Fruit fly (Drosophila melanogaster) whole organism, wandering third instar larva: Measurements from ENCODE around the gene Hexim.

Experiments used
- Abd-B ChIP-seq: fragments of >200 bp; optimal IDR thresholded peaks from 2 replicates; lab custom pipeline; 2017; ENCODE audit warnings: missing biosample characterization, missing genetic modification characterization
- CG32264 ChIP-seq: fragments of 200-800 bp; sonication (Bioruptor generic); optimal IDR thresholded peaks from 2 replicates; lab custom pipeline; 2016; ENCODE audit warnings: missing biosample characterization, missing genetic modification characterization
- CG9705 ChIP-seq: fragments of 200-800 bp; sonication (Bioruptor generic); optimal IDR thresholded peaks from 2 replicates; lab custom pipeline; 2018; ENCODE audit warnings: missing biosample characterization, mild to moderate bottlenecking, missing genetic modification characterization
- CrebA ChIP-seq: fragments of 200-800 bp; sonication (Bioruptor generic); optimal IDR thresholded peaks from 2 replicates; lab custom pipeline; 2016; ENCODE audit warnings: missing biosample characterization, mild to moderate bottlenecking, missing genetic modification characterization, borderline replicate concordance
- Dfd ChIP-seq: fragments of >200 bp; optimal IDR thresholded peaks from 2 replicates; lab custom pipeline; 2017; ENCODE audit warnings: missing biosample characterization, missing genetic modification characterization
- Dif ChIP-seq: fragments of 200-275, 200-300 bp; sonication (Bioruptor generic); optimal IDR thresholded peaks from 2 replicates; lab custom pipeline; 2018; ENCODE audit warnings: missing biosample characterization, missing genetic modification characterization; ENCODE audit not compliant: partially characterized antibody
- GATAd ChIP-seq: sonication (Bioruptor generic); optimal IDR thresholded peaks from 2 replicates; lab custom pipeline; 2016; ENCODE audit warnings: missing biosample characterization, missing genetic modification characterization
- HLH106 ChIP-seq: fragments of 200-800 bp; optimal IDR thresholded peaks from 3 replicates; lab custom pipeline; 2019; ENCODE audit warnings: missing biosample characterization, mild to moderate bottlenecking, missing genetic modification characterization, moderate library complexity
- Hnf4 ChIP-seq: fragments of 200-800 bp; sonication (Bioruptor generic); optimal IDR thresholded peaks from 2 replicates; lab custom pipeline; 2016; ENCODE audit warnings: missing biosample characterization, mild to moderate bottlenecking, missing genetic modification characterization
- Hr78 ChIP-seq: fragments of >200 bp; optimal IDR thresholded peaks from 2 replicates; lab custom pipeline; 2017; ENCODE audit warnings: missing biosample characterization, missing genetic modification characterization
- Hr83 ChIP-seq: fragments of 200-300 bp; sonication (Bioruptor generic); optimal IDR thresholded peaks from 2 replicates; lab custom pipeline; 2016; ENCODE audit warnings: missing biosample characterization, mild to moderate bottlenecking, missing genetic modification characterization, moderate library complexity; ENCODE audit not compliant: poor library complexity, severe bottlenecking
- Jra ChIP-seq: sonication (Bioruptor generic); optimal IDR thresholded peaks from 2 replicates; lab custom pipeline; 2016; ENCODE audit warnings: missing biosample characterization, missing genetic modification characterization
- Mio ChIP-seq: sonication (Bioruptor generic); optimal IDR thresholded peaks from 2 replicates; lab custom pipeline; 2016; ENCODE audit warnings: missing biosample characterization, missing genetic modification characterization
- Myc ChIP-seq: fragments of >200 bp; optimal IDR thresholded peaks from 2 replicates; lab custom pipeline; 2017
- N ChIP-seq: fragments of >200 bp; optimal IDR thresholded peaks from 2 replicates; lab custom pipeline; 2018; ENCODE audit warnings: missing biosample characterization, missing external identifiers, missing genetic modification characterization
- OdsH ChIP-seq: fragments of 200-800 bp; sonication (Bioruptor generic); optimal IDR thresholded peaks from 2 replicates; lab custom pipeline; 2016; ENCODE audit warnings: missing biosample characterization, mild to moderate bottlenecking, missing genetic modification characterization
- Rel ChIP-seq, 2 experiments: fragments of 200-800 bp; sonication (Bioruptor generic) in 1 of 2; optimal IDR thresholded peaks; 2 replicates in 1 of 2; 3 replicates in 1 of 2; lab custom pipeline; 2016 to 2019; ENCODE audit warnings: mild to moderate bottlenecking in 2 of 2, missing biosample characterization in 2 of 2, missing genetic modification characterization in 2 of 2, moderate library complexity in 1 of 2
- Sp1 ChIP-seq: fragments of 200-800 bp; sonication (Bioruptor generic); optimal IDR thresholded peaks from 3 replicates; lab custom pipeline; 2019; ENCODE audit warnings: missing biosample characterization, mild to moderate bottlenecking, missing genetic modification characterization, moderate library complexity
- Vsx2 ChIP-seq: fragments of 200-300, 225-300 bp; sonication (Bioruptor generic); optimal IDR thresholded peaks from 2 replicates; lab custom pipeline; 2018; ENCODE audit warnings: missing biosample characterization, missing genetic modification characterization; ENCODE audit not compliant: partially characterized antibody
- br ChIP-seq: fragments of 200-800 bp; sonication (Bioruptor generic); optimal IDR thresholded peaks from 2 replicates; lab custom pipeline; 2016; ENCODE audit warnings: missing biosample characterization, missing genetic modification characterization
- brk ChIP-seq: fragments of 200-800 bp; sonication (Bioruptor generic); optimal IDR thresholded peaks from 2 replicates; lab custom pipeline; 2016; ENCODE audit warnings: missing biosample characterization, mild to moderate bottlenecking, missing genetic modification characterization
- dl ChIP-seq, 2 experiments: fragments of 175-275, 200-275 bp in 1 of 2; fragments of 200-275 bp in 1 of 2; sonication (Bioruptor generic); optimal IDR thresholded peaks; lab custom pipeline; 2018; ENCODE audit warnings: mild to moderate bottlenecking in 2 of 2, missing biosample characterization in 2 of 2, missing genetic modification characterization in 2 of 2, moderate library complexity in 2 of 2; ENCODE audit not compliant: partially characterized antibody in 2 of 2, insufficient read depth in 1 of 2
- dmrt93B ChIP-seq: fragments of 200-800 bp; sonication (Bioruptor generic); optimal IDR thresholded peaks from 2 replicates; lab custom pipeline; 2018; ENCODE audit warnings: missing biosample characterization, mild to moderate bottlenecking, missing genetic modification characterization
- dsf ChIP-seq: sonication (Bioruptor generic); optimal IDR thresholded peaks from 2 replicates; lab custom pipeline; 2016; ENCODE audit warnings: missing biosample characterization, missing genetic modification characterization, borderline replicate concordance
- ey ChIP-seq: fragments of 200-800 bp; sonication (Bioruptor generic); optimal IDR thresholded peaks from 2 replicates; lab custom pipeline; 2016; ENCODE audit warnings: missing biosample characterization, missing genetic modification characterization
- foxo ChIP-seq, 2 experiments: fragments of 200-800 bp; sonication (Bioruptor generic); optimal IDR thresholded peaks; 2 replicates in 1 of 2; 3 replicates in 1 of 2; lab custom pipeline; 2016 to 2017; ENCODE audit warnings: missing biosample characterization in 2 of 2, missing genetic modification characterization in 2 of 2
- fru ChIP-seq: fragments of 200-800 bp; sonication (Bioruptor generic); optimal IDR thresholded peaks from 3 replicates; lab custom pipeline; 2016; ENCODE audit warnings: missing biosample characterization, mild to moderate bottlenecking, missing genetic modification characterization
- h ChIP-seq: fragments of 200-800 bp; sonication (Bioruptor generic); optimal IDR thresholded peaks from 3 replicates; lab custom pipeline; 2016; ENCODE audit warnings: missing biosample characterization, mild to moderate bottlenecking, missing genetic modification characterization
- jim ChIP-seq: fragments of 175-275, 200-325 bp; sonication (Bioruptor generic); optimal IDR thresholded peaks from 2 replicates; lab custom pipeline; 2016; ENCODE audit warnings: missing biosample characterization, mild to moderate bottlenecking, missing genetic modification characterization
- lola ChIP-seq: fragments of >200 bp; optimal IDR thresholded peaks from 2 replicates; lab custom pipeline; 2017; ENCODE audit warnings: missing biosample characterization, missing genetic modification characterization
- pan ChIP-seq: fragments of >200 bp; optimal IDR thresholded peaks from 2 replicates; lab custom pipeline; 2017
- psq ChIP-seq: fragments of 200-800 bp; sonication (Bioruptor generic); optimal IDR thresholded peaks from 3 replicates; lab custom pipeline; 2017; ENCODE audit warnings: missing biosample characterization, mild to moderate bottlenecking, missing genetic modification characterization, moderate library complexity
- rgr ChIP-seq: fragments of 200-800 bp; sonication (Bioruptor generic); optimal IDR thresholded peaks from 3 replicates; lab custom pipeline; 2016; ENCODE audit warnings: missing biosample characterization, mild to moderate bottlenecking, missing genetic modification characterization
- sage ChIP-seq: fragments of 200-800 bp; sonication (Bioruptor generic); optimal IDR thresholded peaks from 2 replicates; lab custom pipeline; 2016; ENCODE audit warnings: missing biosample characterization, mild to moderate bottlenecking, missing genetic modification characterization
- sv ChIP-seq: fragments of 200-800 bp; sonication (Bioruptor generic); optimal IDR thresholded peaks from 3 replicates; lab custom pipeline; 2016; ENCODE audit warnings: missing biosample characterization, missing genetic modification characterization
- tai ChIP-seq: sonication (Bioruptor generic); optimal IDR thresholded peaks from 2 replicates; lab custom pipeline; 2016; ENCODE audit warnings: missing biosample characterization, missing genetic modification characterization
- usp ChIP-seq: fragments of >200 bp; optimal IDR thresholded peaks from 2 replicates; lab custom pipeline; 2017; ENCODE audit warnings: missing biosample characterization, missing genetic modification characterization
- woc ChIP-seq: sonication (Bioruptor generic); optimal IDR thresholded peaks from 2 replicates; lab custom pipeline; 2016; ENCODE audit warnings: missing biosample characterization, mild to moderate bottlenecking, missing genetic modification characterization

Hexim gene

DNA sequence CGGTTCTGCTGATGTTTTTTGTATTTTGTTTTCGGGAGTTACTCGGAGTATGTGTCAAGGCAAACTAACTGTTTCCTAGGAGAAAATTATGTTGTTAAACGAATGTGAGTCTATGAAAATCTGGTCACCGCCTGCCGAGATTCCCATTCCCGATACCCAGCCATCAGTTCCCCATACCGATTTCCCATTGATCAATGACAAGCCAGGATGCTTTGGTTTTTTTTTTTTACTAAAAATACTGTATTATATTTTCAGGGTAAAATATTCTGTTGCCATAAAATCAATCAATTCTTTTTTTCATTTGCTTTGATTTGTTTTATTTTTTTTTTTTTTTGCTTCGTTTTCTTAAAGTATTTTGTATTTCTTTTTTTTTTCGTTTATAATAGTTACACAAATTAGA lies 16.8 kb upstream of the Hexim start, which contains the start of gene CG7886:
Gene CG7886 (minus strand): TSS at position 101 of the 400 bp plus-strand sequence.
- TF ChIP-seq dl (GFP tag; optimal IDR thresholded peaks at IDR 0.05; lab: Kevin White, UChicago; ENCODE audit: insufficient read depth in 1 of 2, partially characterized antibody in 2 of 2) = no peak
- no peak for TF ChIP-seq usp (GFP tag; lab: Kevin White, UChicago)
- no peak for TF ChIP-seq woc (GFP tag; lab: Kevin White, UChicago)
- TF ChIP-seq br = no peak
- no peak for TF ChIP-seq sage
- no peak for TF ChIP-seq ey (GFP tag; lab: Kevin White, UChicago)
- no peak for TF ChIP-seq GATAd (GFP tag; lab: Kevin White, UChicago)
- TF ChIP-seq Sp1 (GFP tag; lab: Kevin White, UChicago) = no peak
- TF ChIP-seq Hr83 (GFP tag; lab: Kevin White, UChicago) = no peak
- TF ChIP-seq Vsx2 (GFP tag; lab: Kevin White, UChicago) = no peak
- no peak for TF ChIP-seq brk
- TF ChIP-seq tai (GFP tag; lab: Kevin White, UChicago) = no peak
- TF ChIP-seq jim (GFP tag; lab: Kevin White, UChicago) = no peak
- no peak for TF ChIP-seq Abd-B (GFP tag; lab: Kevin White, UChicago)
- TF ChIP-seq CrebA (GFP tag; lab: Kevin White, UChicago) = no peak
- no peak for TF ChIP-seq Hnf4 (GFP tag; lab: Kevin White, UChicago)
- no peak for TF ChIP-seq foxo (GFP tag; optimal IDR thresholded peaks at IDR 0.05; lab: Kevin White, UChicago)
- no peak for TF ChIP-seq CG9705 (GFP tag; lab: Kevin White, UChicago)
- TF ChIP-seq Rel (GFP tag; optimal IDR thresholded peaks at IDR 0.05; lab: Kevin White, UChicago) = no peak
- TF ChIP-seq Rel (tag; optimal IDR thresholded peaks at IDR 0.05; lab: Kevin White, UChicago) = no peak
- no peak for TF ChIP-seq Jra (GFP tag; lab: Kevin White, UChicago)

DNA sequence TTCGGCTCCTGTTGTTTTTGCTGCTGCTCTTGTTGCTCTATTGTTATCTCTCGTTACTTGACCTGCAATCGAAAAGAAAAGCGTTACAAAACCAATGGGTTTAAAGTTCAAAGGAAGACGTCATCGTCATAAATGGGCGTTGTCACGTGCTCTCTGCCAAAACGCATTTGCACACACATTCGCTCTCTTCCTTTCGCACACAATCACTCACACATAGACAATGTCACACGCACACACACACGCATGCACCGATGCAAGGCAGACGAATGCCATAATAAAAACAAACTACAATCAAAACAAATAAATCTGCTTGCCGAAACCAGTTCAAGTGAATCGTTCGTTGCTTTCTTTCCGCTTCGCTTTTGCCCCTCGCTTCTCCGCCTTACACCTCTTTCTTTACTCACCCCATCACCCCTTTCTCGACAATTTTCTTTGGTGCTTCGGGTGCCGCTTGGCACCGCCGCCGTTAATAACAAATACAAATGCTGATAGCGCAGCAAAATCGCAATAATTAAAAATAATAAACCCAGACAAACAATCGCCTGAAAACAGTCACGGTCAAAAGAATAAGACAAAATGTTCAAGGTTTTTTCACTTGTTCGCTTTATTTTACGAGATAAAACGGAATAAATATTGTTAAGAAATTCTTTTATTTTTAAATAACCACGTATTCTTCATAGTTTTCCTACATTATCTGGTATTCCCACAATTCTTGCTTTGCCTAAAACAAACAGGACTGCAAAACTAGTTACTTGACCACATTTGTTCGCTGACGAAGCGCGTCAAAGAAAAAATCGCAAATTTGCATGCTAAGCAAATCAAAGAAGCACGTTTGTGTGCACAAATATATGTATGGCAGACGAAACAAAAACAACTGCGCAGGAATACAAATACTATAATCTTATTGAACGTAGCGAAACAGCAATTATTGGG lies 9.7 kb upstream of the Hexim start:
- TF ChIP-seq sage = no peak
- TF ChIP-seq h (GFP tag; lab: Kevin White, UChicago) = peak; percentile 94
- TF ChIP-seq pan (lab: Kevin White, UChicago) = no peak
- TF ChIP-seq CG9705 (GFP tag; lab: Kevin White, UChicago) = peak; percentile 8
- peak; percentile 82 for TF ChIP-seq brk
- TF ChIP-seq Abd-B (GFP tag; lab: Kevin White, UChicago) = no peak
- TF ChIP-seq CrebA (GFP tag; lab: Kevin White, UChicago) = peak; percentile 77
- TF ChIP-seq OdsH (GFP tag; lab: Kevin White, UChicago) = peak; percentile 93
- no peak for TF ChIP-seq Myc (lab: Kevin White, UChicago)
- TF ChIP-seq fru = peak; percentile 88
- TF ChIP-seq br = peak; percentile 89
- TF ChIP-seq dsf (GFP tag; lab: Kevin White, UChicago) = peak; percentile 61
- TF ChIP-seq psq = peak; percentile 100
- no peak for TF ChIP-seq N (GFP tag; lab: Kevin White, UChicago)
- peak; percentile 89 for TF ChIP-seq ey (GFP tag; lab: Kevin White, UChicago)
- peak; percentile 88 for TF ChIP-seq woc (GFP tag; lab: Kevin White, UChicago)
- peak; percentile 93 for TF ChIP-seq rgr (GFP tag; lab: Kevin White, UChicago)
- peak; percentile 61 for TF ChIP-seq tai (GFP tag; lab: Kevin White, UChicago)
- TF ChIP-seq Dfd (GFP tag; lab: Kevin White, UChicago) = no peak
- TF ChIP-seq Sp1 (GFP tag; lab: Kevin White, UChicago) = peak; percentile 90
- peak; percentile 83 for TF ChIP-seq Hnf4 (GFP tag; lab: Kevin White, UChicago)
- TF ChIP-seq lola = no peak
- TF ChIP-seq dmrt93B (GFP tag; lab: Kevin White, UChicago) = peak; percentile 75
- no peak for TF ChIP-seq usp (GFP tag; lab: Kevin White, UChicago)
- no peak for TF ChIP-seq Mio (GFP tag; lab: Kevin White, UChicago)
- TF ChIP-seq CG32264 = peak; percentile 74
- TF ChIP-seq HLH106 (tag; lab: Kevin White, UChicago) = peak; percentile 82
- TF ChIP-seq dl (GFP tag; optimal IDR thresholded peaks at IDR 0.05; lab: Kevin White, UChicago; ENCODE audit: insufficient read depth in 1 of 2, partially characterized antibody in 2 of 2) = peak in 1 of 2 experiments; percentile 16
- no peak for TF ChIP-seq jim (GFP tag; lab: Kevin White, UChicago)
- TF ChIP-seq Jra (GFP tag; lab: Kevin White, UChicago) = peak; percentile 79
- peak; percentile 34 for TF ChIP-seq Vsx2 (GFP tag; lab: Kevin White, UChicago)
- no peak for TF ChIP-seq Hr78 (GFP tag; lab: Kevin White, UChicago)
- TF ChIP-seq GATAd (GFP tag; lab: Kevin White, UChicago) = peak; percentile 37
- TF ChIP-seq Rel (GFP tag; optimal IDR thresholded peaks at IDR 0.05; lab: Kevin White, UChicago) = peak; percentile 59
- TF ChIP-seq Rel (tag; optimal IDR thresholded peaks at IDR 0.05; lab: Kevin White, UChicago) = peak; percentile 27
- peak; percentile 26 for TF ChIP-seq Hr83 (GFP tag; lab: Kevin White, UChicago)
- peak; percentile 55 to 91 for TF ChIP-seq foxo (GFP tag; optimal IDR thresholded peaks at IDR 0.05; lab: Kevin White, UChicago)
- TF ChIP-seq sv (GFP tag; lab: Kevin White, UChicago) = no peak
- no peak for TF ChIP-seq Dif (GFP tag; lab: Kevin White, UChicago)
